Fruit fly (Drosophila melanogaster) whole organism, wandering third instar larva: ENCODE data around the gene CG1090.
A peak's percentile ranks its signal among the peaks of the same experiment; 100 is the strongest.

Experiments used
- CG32264 ChIP-seq: fragments of 200-800 bp; sonication (Bioruptor generic); optimal IDR thresholded peaks from 2 replicates; lab custom pipeline; 2016; ENCODE audit warnings: missing biosample characterization, missing genetic modification characterization
- CG9705 ChIP-seq: fragments of 200-800 bp; sonication (Bioruptor generic); optimal IDR thresholded peaks from 2 replicates; lab custom pipeline; 2018; ENCODE audit warnings: missing biosample characterization, mild to moderate bottlenecking, missing genetic modification characterization
- Dif ChIP-seq: fragments of 200-275, 200-300 bp; sonication (Bioruptor generic); optimal IDR thresholded peaks from 2 replicates; lab custom pipeline; 2018; ENCODE audit warnings: missing biosample characterization, missing genetic modification characterization; ENCODE audit not compliant: partially characterized antibody
- GATAd ChIP-seq: sonication (Bioruptor generic); optimal IDR thresholded peaks from 2 replicates; lab custom pipeline; 2016; ENCODE audit warnings: missing biosample characterization, missing genetic modification characterization
- Hnf4 ChIP-seq: fragments of 200-800 bp; sonication (Bioruptor generic); optimal IDR thresholded peaks from 2 replicates; lab custom pipeline; 2016; ENCODE audit warnings: missing biosample characterization, mild to moderate bottlenecking, missing genetic modification characterization
- Hr78 ChIP-seq: fragments of >200 bp; optimal IDR thresholded peaks from 2 replicates; lab custom pipeline; 2017; ENCODE audit warnings: missing biosample characterization, missing genetic modification characterization
- Hr83 ChIP-seq: fragments of 200-300 bp; sonication (Bioruptor generic); optimal IDR thresholded peaks from 2 replicates; lab custom pipeline; 2016; ENCODE audit warnings: missing biosample characterization, mild to moderate bottlenecking, missing genetic modification characterization, moderate library complexity; ENCODE audit not compliant: poor library complexity, severe bottlenecking
- Jra ChIP-seq: sonication (Bioruptor generic); optimal IDR thresholded peaks from 2 replicates; lab custom pipeline; 2016; ENCODE audit warnings: missing biosample characterization, missing genetic modification characterization
- Mio ChIP-seq: sonication (Bioruptor generic); optimal IDR thresholded peaks from 2 replicates; lab custom pipeline; 2016; ENCODE audit warnings: missing biosample characterization, missing genetic modification characterization
- Myc ChIP-seq: fragments of >200 bp; optimal IDR thresholded peaks from 2 replicates; lab custom pipeline; 2017
- N ChIP-seq: fragments of >200 bp; optimal IDR thresholded peaks from 2 replicates; lab custom pipeline; 2018; ENCODE audit warnings: missing biosample characterization, missing external identifiers, missing genetic modification characterization
- OdsH ChIP-seq: fragments of 200-800 bp; sonication (Bioruptor generic); optimal IDR thresholded peaks from 2 replicates; lab custom pipeline; 2016; ENCODE audit warnings: missing biosample characterization, mild to moderate bottlenecking, missing genetic modification characterization
- Rel ChIP-seq, 2 experiments: fragments of 200-800 bp; sonication (Bioruptor generic) in 1 of 2; optimal IDR thresholded peaks; 2 replicates in 1 of 2; 3 replicates in 1 of 2; lab custom pipeline; 2016 to 2019; ENCODE audit warnings: mild to moderate bottlenecking in 2 of 2, missing biosample characterization in 2 of 2, missing genetic modification characterization in 2 of 2, moderate library complexity in 1 of 2
- Sp1 ChIP-seq: fragments of 200-800 bp; sonication (Bioruptor generic); optimal IDR thresholded peaks from 3 replicates; lab custom pipeline; 2019; ENCODE audit warnings: missing biosample characterization, mild to moderate bottlenecking, missing genetic modification characterization, moderate library complexity
- Vsx2 ChIP-seq: fragments of 200-300, 225-300 bp; sonication (Bioruptor generic); optimal IDR thresholded peaks from 2 replicates; lab custom pipeline; 2018; ENCODE audit warnings: missing biosample characterization, missing genetic modification characterization; ENCODE audit not compliant: partially characterized antibody
- br ChIP-seq: fragments of 200-800 bp; sonication (Bioruptor generic); optimal IDR thresholded peaks from 2 replicates; lab custom pipeline; 2016; ENCODE audit warnings: missing biosample characterization, missing genetic modification characterization
- brk ChIP-seq: fragments of 200-800 bp; sonication (Bioruptor generic); optimal IDR thresholded peaks from 2 replicates; lab custom pipeline; 2016; ENCODE audit warnings: missing biosample characterization, mild to moderate bottlenecking, missing genetic modification characterization
- dl ChIP-seq, 2 experiments: fragments of 175-275, 200-275 bp in 1 of 2; fragments of 200-275 bp in 1 of 2; sonication (Bioruptor generic); optimal IDR thresholded peaks; lab custom pipeline; 2018; ENCODE audit warnings: mild to moderate bottlenecking in 2 of 2, missing biosample characterization in 2 of 2, missing genetic modification characterization in 2 of 2, moderate library complexity in 2 of 2; ENCODE audit not compliant: partially characterized antibody in 2 of 2, insufficient read depth in 1 of 2
- dmrt93B ChIP-seq: fragments of 200-800 bp; sonication (Bioruptor generic); optimal IDR thresholded peaks from 2 replicates; lab custom pipeline; 2018; ENCODE audit warnings: missing biosample characterization, mild to moderate bottlenecking, missing genetic modification characterization
- dsf ChIP-seq: sonication (Bioruptor generic); optimal IDR thresholded peaks from 2 replicates; lab custom pipeline; 2016; ENCODE audit warnings: missing biosample characterization, missing genetic modification characterization, borderline replicate concordance
- ey ChIP-seq: fragments of 200-800 bp; sonication (Bioruptor generic); optimal IDR thresholded peaks from 2 replicates; lab custom pipeline; 2016; ENCODE audit warnings: missing biosample characterization, missing genetic modification characterization
- foxo ChIP-seq, 2 experiments: fragments of 200-800 bp; sonication (Bioruptor generic); optimal IDR thresholded peaks; 2 replicates in 1 of 2; 3 replicates in 1 of 2; lab custom pipeline; 2016 to 2017; ENCODE audit warnings: missing biosample characterization in 2 of 2, missing genetic modification characterization in 2 of 2
- fru ChIP-seq: fragments of 200-800 bp; sonication (Bioruptor generic); optimal IDR thresholded peaks from 3 replicates; lab custom pipeline; 2016; ENCODE audit warnings: missing biosample characterization, mild to moderate bottlenecking, missing genetic modification characterization
- h ChIP-seq: fragments of 200-800 bp; sonication (Bioruptor generic); optimal IDR thresholded peaks from 3 replicates; lab custom pipeline; 2016; ENCODE audit warnings: missing biosample characterization, mild to moderate bottlenecking, missing genetic modification characterization
- lola ChIP-seq: fragments of >200 bp; optimal IDR thresholded peaks from 2 replicates; lab custom pipeline; 2017; ENCODE audit warnings: missing biosample characterization, missing genetic modification characterization
- psq ChIP-seq: fragments of 200-800 bp; sonication (Bioruptor generic); optimal IDR thresholded peaks from 3 replicates; lab custom pipeline; 2017; ENCODE audit warnings: missing biosample characterization, mild to moderate bottlenecking, missing genetic modification characterization, moderate library complexity
- rgr ChIP-seq: fragments of 200-800 bp; sonication (Bioruptor generic); optimal IDR thresholded peaks from 3 replicates; lab custom pipeline; 2016; ENCODE audit warnings: missing biosample characterization, mild to moderate bottlenecking, missing genetic modification characterization
- sage ChIP-seq: fragments of 200-800 bp; sonication (Bioruptor generic); optimal IDR thresholded peaks from 2 replicates; lab custom pipeline; 2016; ENCODE audit warnings: missing biosample characterization, mild to moderate bottlenecking, missing genetic modification characterization
- sv ChIP-seq: fragments of 200-800 bp; sonication (Bioruptor generic); optimal IDR thresholded peaks from 3 replicates; lab custom pipeline; 2016; ENCODE audit warnings: missing biosample characterization, missing genetic modification characterization
- tai ChIP-seq: sonication (Bioruptor generic); optimal IDR thresholded peaks from 2 replicates; lab custom pipeline; 2016; ENCODE audit warnings: missing biosample characterization, missing genetic modification characterization
- usp ChIP-seq: fragments of >200 bp; optimal IDR thresholded peaks from 2 replicates; lab custom pipeline; 2017; ENCODE audit warnings: missing biosample characterization, missing genetic modification characterization
- woc ChIP-seq: sonication (Bioruptor generic); optimal IDR thresholded peaks from 2 replicates; lab custom pipeline; 2016; ENCODE audit warnings: missing biosample characterization, mild to moderate bottlenecking, missing genetic modification characterization

CG1090 gene

dm6 chr3R:4319507-4320138 lies 40.1 kb upstream of the CG1090 start, which contains the start of gene CG9795:
Gene CG9795, plus strand, starts transcription at chr3R:4319683.
- peak; percentile 32 for TF ChIP-seq br (GFP tag; lab: Kevin White, UChicago)
- peak; percentile 30 for TF ChIP-seq Hr83 (GFP tag; lab: Kevin White, UChicago)
- TF ChIP-seq OdsH (GFP tag; lab: Kevin White, UChicago) = peak; percentile 37
- no peak for TF ChIP-seq Rel (GFP tag; optimal IDR thresholded peaks at IDR 0.05; lab: Kevin White, UChicago)
- TF ChIP-seq Rel (tag; optimal IDR thresholded peaks at IDR 0.05; lab: Kevin White, UChicago) = peak; percentile 46
- peak; percentile 27 for TF ChIP-seq Jra (GFP tag; lab: Kevin White, UChicago)
- no peak for TF ChIP-seq Hr78
- no peak for TF ChIP-seq dl (GFP tag; optimal IDR thresholded peaks at IDR 0.05; lab: Kevin White, UChicago; ENCODE audit: insufficient read depth in 1 of 2, partially characterized antibody in 2 of 2)
- no peak for TF ChIP-seq Hnf4 (GFP tag; lab: Kevin White, UChicago)

dm6 chr3R:4333964-4334363 lies 25.7 kb upstream of the CG1090 start, which contains the start of gene CG9776:
Gene CG9776, minus strand, starts transcription at chr3R:4334071.
- TF ChIP-seq brk (no peak), Hr83 (GFP tag; lab: Kevin White, UChicago) (peak; percentile 50), Hr78 (peak; percentile 88), N (peak; percentile 98), Myc (lab: Kevin White, UChicago) (no peak), CG32264 (no peak), Rel (GFP tag; optimal IDR thresholded peaks at IDR 0.05; lab: Kevin White, UChicago) (no peak), Rel (tag; optimal IDR thresholded peaks at IDR 0.05; lab: Kevin White, UChicago) (no peak), OdsH (GFP tag; lab: Kevin White, UChicago) (no peak), rgr (GFP tag; lab: Kevin White, UChicago) (no peak), dsf (GFP tag; lab: Kevin White, UChicago) (peak; percentile 1), sage (GFP tag; lab: Kevin White, UChicago) (no peak), sv (GFP tag; lab: Kevin White, UChicago) (peak; percentile 49), CG9705 (GFP tag; lab: Kevin White, UChicago) (peak; percentile 32), dmrt93B (GFP tag; lab: Kevin White, UChicago) (no peak), Vsx2 (no peak)
- TF ChIP-seq, all 38 proteins: peak for 6

- no peak for TF ChIP-seq fru (GFP tag; lab: Kevin White, UChicago)
- TF ChIP-seq Mio (GFP tag; lab: Kevin White, UChicago) = no peak
- TF ChIP-seq rgr (GFP tag; lab: Kevin White, UChicago) = no peak
- no peak for TF ChIP-seq h (GFP tag; lab: Kevin White, UChicago)
- no peak for TF ChIP-seq OdsH (GFP tag; lab: Kevin White, UChicago)
- no peak for TF ChIP-seq psq
- TF ChIP-seq foxo (GFP tag; optimal IDR thresholded peaks at IDR 0.05; lab: Kevin White, UChicago) = no peak
- no peak for TF ChIP-seq Jra (GFP tag; lab: Kevin White, UChicago)
- TF ChIP-seq lola (GFP tag; lab: Kevin White, UChicago) = no peak
These were observed 24.9 kb upstream of the CG1090 start, which contains the start of gene CG14645 for dm6 chr3R:4334798-4335197. Gene CG14645, plus strand, starts transcription at chr3R:4335098.

dm6 chr3R:4337580-4337979 lies 22.1 kb upstream of the CG1090 start, which contains the start of the genes Skp2 and CG1103:
Gene Skp2, minus strand, starts transcription at chr3R:4337674.
Gene CG1103, plus strand, starts transcription at chr3R:4337755.
- TF ChIP-seq GATAd (no peak), br (GFP tag; lab: Kevin White, UChicago) (no peak), Dif (GFP tag; lab: Kevin White, UChicago) (no peak), lola (GFP tag; lab: Kevin White, UChicago) (no peak), fru (GFP tag; lab: Kevin White, UChicago) (no peak), brk (no peak), OdsH (GFP tag; lab: Kevin White, UChicago) (no peak), Rel (GFP tag; optimal IDR thresholded peaks at IDR 0.05; lab: Kevin White, UChicago) (no peak), Rel (tag; optimal IDR thresholded peaks at IDR 0.05; lab: Kevin White, UChicago) (no peak), woc (no peak), dsf (GFP tag; lab: Kevin White, UChicago) (no peak), Sp1 (no peak), ey (GFP tag; lab: Kevin White, UChicago) (no peak), sv (GFP tag; lab: Kevin White, UChicago) (no peak), Mio (GFP tag; lab: Kevin White, UChicago) (no peak), tai (GFP tag; lab: Kevin White, UChicago) (no peak), usp (GFP tag; lab: Kevin White, UChicago) (no peak)
